Worm (Caenorhabditis elegans) whole organism, young adult: ENCODE results near the gene C06A1.3.

Experiments
- B0261.1 ChIP-seq: sonication (generic microtip); optimal IDR thresholded peaks from 2 replicates; lab custom pipeline; 2016; ENCODE audit warnings: mild to moderate bottlenecking, missing genetic modification characterization, moderate library complexity, missing compliant biosample characterization
- C17E4.6 ChIP-seq: fragments of 200-800 bp; sonication (Bioruptor generic); IDR thresholded peaks from 2 replicates; pipeline ENCODE4 v1.3.6; 2022; ENCODE audit warnings: missing genetic modification reagents, missing genetic modification characterization, missing compliant biosample characterization
- F10E7.11 ChIP-seq: sonication (generic microtip); optimal IDR thresholded peaks from 2 replicates; lab custom pipeline; 2017; ENCODE audit warnings: mild to moderate bottlenecking, missing genetic modification characterization, moderate library complexity, missing compliant biosample characterization
- F39B2.1 ChIP-seq: fragments of 200-800 bp; sonication (Bioruptor generic); IDR thresholded peaks from 2 replicates; pipeline ENCODE4 v1.3.6; 2022; ENCODE audit warnings: missing genetic modification reagents, missing genetic modification characterization, missing compliant biosample characterization
- F49E8.2 ChIP-seq: sonication (generic microtip); optimal IDR thresholded peaks from 3 replicates; lab custom pipeline; 2017; ENCODE audit warnings: missing genetic modification characterization, mild to moderate bottlenecking, missing compliant biosample characterization, antibody characterized with exemption, moderate library complexity; ENCODE audit not compliant: insufficient read depth
- K11D2.4 ChIP-seq: fragments of 200-800 bp; sonication (Bioruptor generic); IDR thresholded peaks from 2 replicates; pipeline ENCODE4 v1.3.6; 2022; ENCODE audit warnings: missing genetic modification reagents, missing genetic modification characterization, missing compliant biosample characterization
- K12H6.12 ChIP-seq: fragments of 200-800 bp; sonication (Bioruptor generic); optimal IDR thresholded peaks from 2 replicates; lab custom pipeline; 2018; ENCODE audit warnings: mild to moderate bottlenecking, missing genetic modification characterization, missing compliant biosample characterization
- T07F8.4 ChIP-seq: sonication (generic microtip); optimal IDR thresholded peaks from 2 replicates; lab custom pipeline; 2016; ENCODE audit warnings: mild to moderate bottlenecking, missing genetic modification characterization, moderate library complexity, missing compliant biosample characterization
- Y53F4B.3 ChIP-seq: fragments of 200-800 bp; sonication (Bioruptor generic); IDR thresholded peaks from 2 replicates; pipeline ENCODE4 v1.3.6; 2022; ENCODE audit warnings: missing genetic modification reagents, missing genetic modification characterization, missing compliant biosample characterization
- Y53G8AR.9 ChIP-seq: fragments of 200-800 bp; sonication (Bioruptor generic); conservative IDR thresholded peaks from 2 replicates; pipeline ENCODE4 v1.3.6; 2022; ENCODE audit warnings: missing genetic modification reagents, missing genetic modification characterization, missing compliant biosample characterization
- Y67H2A.10 ChIP-seq: fragments of 200-800 bp; sonication (Bioruptor generic); conservative IDR thresholded peaks from 2 replicates; pipeline ENCODE4 v1.3.6; 2022; ENCODE audit warnings: missing genetic modification reagents, missing genetic modification characterization, missing compliant biosample characterization
- ama-1 ChIP-seq, 3 experiments: fragments of 150-350 bp in 1 of 3; sonication (generic microtip) in 2 of 3; optimal IDR thresholded peaks; 2 replicates each; lab custom pipeline; 2014 to 2018; ENCODE audit warnings: missing biosample characterization in 2 of 3, missing genetic modification characterization in 2 of 3, missing genetic modification reagents in 2 of 3
- aptf-3 ChIP-seq: fragments of 200-800 bp; sonication (Bioruptor generic); IDR thresholded peaks from 2 replicates; pipeline ENCODE4 v1.3.6; 2022; ENCODE audit warnings: missing genetic modification characterization, missing compliant biosample characterization
- athp-1 ChIP-seq: sonication (generic microtip); optimal IDR thresholded peaks from 2 replicates; lab custom pipeline; 2017; ENCODE audit warnings: mild to moderate bottlenecking, missing genetic modification characterization, missing compliant biosample characterization
- attf-5 ChIP-seq: fragments of 200-800 bp; sonication (Bioruptor generic); optimal IDR thresholded peaks from 2 replicates; lab custom pipeline; 2018; ENCODE audit warnings: mild to moderate bottlenecking, missing genetic modification characterization, missing compliant biosample characterization
- ccch-3 ChIP-seq: fragments of 200-800 bp; sonication (Bioruptor generic); optimal IDR thresholded peaks from 2 replicates; lab custom pipeline; 2018; ENCODE audit warnings: mild to moderate bottlenecking, missing genetic modification characterization, missing compliant biosample characterization
- ceh-100 ChIP-seq: fragments of 200-800 bp; sonication (Bioruptor generic); IDR thresholded peaks from 2 replicates; pipeline ENCODE4 v1.3.6; 2022; ENCODE audit warnings: missing genetic modification reagents, missing genetic modification characterization, missing compliant biosample characterization
- ceh-91 ChIP-seq: fragments of 200-800 bp; sonication (Bioruptor generic); IDR thresholded peaks from 2 replicates; pipeline ENCODE4 v1.3.6; 2022; ENCODE audit warnings: missing genetic modification reagents, missing genetic modification characterization, missing compliant biosample characterization
- die-1 ChIP-seq: sonication (generic microtip); optimal IDR thresholded peaks from 2 replicates; lab custom pipeline; 2016; ENCODE audit warnings: missing genotype, mild to moderate bottlenecking, missing genetic modification characterization, missing compliant biosample characterization
- dox-1 ChIP-seq: fragments of 200-800 bp; sonication (Bioruptor generic); IDR thresholded peaks from 2 replicates; pipeline ENCODE4 v1.3.6; 2022; ENCODE audit warnings: missing genetic modification reagents, missing genetic modification characterization, missing compliant biosample characterization
- dpff-1 ChIP-seq: sonication (generic microtip); optimal IDR thresholded peaks from 2 replicates; lab custom pipeline; 2017; ENCODE audit warnings: mild to moderate bottlenecking, missing genetic modification characterization, missing compliant biosample characterization
- dpl-1 ChIP-seq: fragments of 150-350 bp; optimal IDR thresholded peaks from 2 replicates; lab custom pipeline; 2014; ENCODE audit warnings: missing biosample characterization, missing genetic modification reagents, missing genetic modification characterization
- gei-17 ChIP-seq: fragments of 200-800 bp; sonication (Bioruptor generic); optimal IDR thresholded peaks from 2 replicates; lab custom pipeline; 2018; ENCODE audit warnings: mild to moderate bottlenecking, missing genetic modification characterization, missing compliant biosample characterization
- hmg-1.2 ChIP-seq: fragments of 200-800 bp; sonication (Bioruptor generic); IDR thresholded peaks from 2 replicates; pipeline ENCODE4 v1.3.6; 2022; ENCODE audit warnings: missing genetic modification reagents, missing genetic modification characterization, missing compliant biosample characterization
- hmg-20 ChIP-seq: fragments of 200-800 bp; sonication (Bioruptor generic); IDR thresholded peaks from 2 replicates; pipeline ENCODE4 v1.3.6; 2022; ENCODE audit warnings: missing genetic modification reagents, missing genetic modification characterization, missing compliant biosample characterization
- hrde-1 ChIP-seq: sonication (generic microtip); optimal IDR thresholded peaks from 2 replicates; lab custom pipeline; 2016; ENCODE audit warnings: missing genetic modification characterization, mild to moderate bottlenecking, missing compliant biosample characterization, moderate library complexity, missing genotype, missing genetic modification reagents, borderline replicate concordance
- hsf-1 ChIP-seq: fragments of 200-800 bp; sonication (Bioruptor generic); IDR thresholded peaks from 2 replicates; pipeline ENCODE4 v1.3.6; 2022; ENCODE audit warnings: missing genetic modification reagents, missing genetic modification characterization, missing compliant biosample characterization
- lag-1 ChIP-seq: fragments of 200-800 bp; sonication (Bioruptor generic); IDR thresholded peaks from 2 replicates; pipeline ENCODE4 v1.3.6; 2022; ENCODE audit warnings: missing genetic modification reagents, missing genetic modification characterization, missing compliant biosample characterization
- let-607 ChIP-seq, 2 experiments: fragments of 200-800 bp in 1 of 2; sonication (Bioruptor generic) in 1 of 2; sonication (generic microtip) in 1 of 2; optimal IDR thresholded peaks; 2 replicates each; lab custom pipeline; 2016 to 2018; ENCODE audit warnings: mild to moderate bottlenecking in 2 of 2, missing compliant biosample characterization in 2 of 2, missing genetic modification characterization in 2 of 2, moderate library complexity in 2 of 2, missing genotype in 1 of 2
- lir-1 ChIP-seq: fragments of 200-800 bp; sonication (Bioruptor generic); conservative IDR thresholded peaks from 2 replicates; pipeline ENCODE4 v1.3.6; 2022; ENCODE audit warnings: missing genetic modification reagents, missing genetic modification characterization, missing compliant biosample characterization
- lsl-1 ChIP-seq: fragments of 200-800 bp; sonication (Bioruptor generic); optimal IDR thresholded peaks from 2 replicates; lab custom pipeline; 2018; ENCODE audit warnings: mild to moderate bottlenecking, missing genetic modification characterization, moderate library complexity, missing compliant biosample characterization
- madf-3 ChIP-seq: fragments of 200-800 bp; sonication (Bioruptor generic); IDR thresholded peaks from 2 replicates; pipeline ENCODE4 v1.3.6; 2022; ENCODE audit warnings: missing genetic modification reagents, missing genetic modification characterization, missing compliant biosample characterization
- madf-6 ChIP-seq: fragments of 200-800 bp; sonication (Bioruptor generic); IDR thresholded peaks from 2 replicates; pipeline ENCODE4 v1.3.6; 2022; ENCODE audit warnings: missing genetic modification reagents, missing genetic modification characterization, missing compliant biosample characterization
- mxl-1 ChIP-seq: sonication (generic microtip); optimal IDR thresholded peaks from 2 replicates; lab custom pipeline; 2016; ENCODE audit warnings: missing genetic modification characterization, missing compliant biosample characterization
- nfya-2 ChIP-seq: fragments of 200-800 bp; sonication (Bioruptor generic); IDR thresholded peaks from 2 replicates; pipeline ENCODE4 v1.3.6; 2022; ENCODE audit warnings: missing genetic modification reagents, missing genetic modification characterization, missing compliant biosample characterization
- nhr-120 ChIP-seq: fragments of 200-800 bp; sonication (Bioruptor generic); IDR thresholded peaks from 2 replicates; pipeline ENCODE4 v1.3.6; 2022; ENCODE audit warnings: missing genetic modification characterization, missing compliant biosample characterization
- nhr-27 ChIP-seq: fragments of 200-800 bp; sonication (Bioruptor generic); optimal IDR thresholded peaks from 2 replicates; lab custom pipeline; 2018; ENCODE audit warnings: mild to moderate bottlenecking, missing genetic modification characterization, moderate library complexity, missing compliant biosample characterization
- nhr-80 ChIP-seq: sonication (generic microtip); optimal IDR thresholded peaks from 2 replicates; lab custom pipeline; 2016; ENCODE audit warnings: missing genetic modification characterization, missing compliant biosample characterization
- pbrm-1 ChIP-seq: fragments of 200-800 bp; sonication (Bioruptor generic); IDR thresholded peaks from 2 replicates; pipeline ENCODE4 v1.3.6; 2022; ENCODE audit warnings: missing genetic modification reagents, missing genetic modification characterization, missing compliant biosample characterization
- pha-4 ChIP-seq: fragments of 150-350 bp; sonication (generic microtip); optimal IDR thresholded peaks from 2 replicates; lab custom pipeline; 2014; ENCODE audit warnings: missing biosample characterization, missing genetic modification reagents, missing genetic modification characterization
- rec-8 ChIP-seq, 2 experiments: sonication (generic microtip); optimal IDR thresholded peaks; 2 replicates each; lab custom pipeline; 2016; ENCODE audit warnings: mild to moderate bottlenecking in 2 of 2, missing genetic modification characterization in 2 of 2, missing genetic modification reagents in 2 of 2, missing genotype in 2 of 2, missing biosample characterization in 1 of 2, missing compliant biosample characterization in 1 of 2, moderate library complexity in 1 of 2
- sea-2 ChIP-seq: fragments of 200-800 bp; sonication (Bioruptor generic); IDR thresholded peaks from 2 replicates; pipeline ENCODE4 v1.3.6; 2022; ENCODE audit warnings: missing genetic modification characterization, missing compliant biosample characterization
- snpc-3.4 ChIP-seq: sonication (generic microtip); optimal IDR thresholded peaks from 2 replicates; lab custom pipeline; 2017; ENCODE audit warnings: missing genetic modification characterization, mild to moderate bottlenecking, missing compliant biosample characterization, antibody characterized with exemption, moderate library complexity, missing genotype, missing genetic modification reagents
- snpc-4 ChIP-seq, 5 experiments: fragments of 150-350 bp in 1 of 5; sonication (generic microtip) in 4 of 5; optimal IDR thresholded peaks; 2 replicates each; lab custom pipeline; 2014 to 2018; ENCODE audit warnings: missing genetic modification characterization in 5 of 5, missing biosample characterization in 3 of 5, antibody characterized with exemption in 2 of 5, mild to moderate bottlenecking in 2 of 5, missing compliant biosample characterization in 2 of 5, missing genotype in 2 of 5, moderate library complexity in 2 of 5, missing genetic modification reagents in 1 of 5
- somi-1 ChIP-seq: fragments of 200-800 bp; sonication (Bioruptor generic); optimal IDR thresholded peaks from 2 replicates; lab custom pipeline; 2018; ENCODE audit warnings: mild to moderate bottlenecking, missing genetic modification characterization, missing compliant biosample characterization
- ztf-18 ChIP-seq: sonication (generic microtip); optimal IDR thresholded peaks from 2 replicates; lab custom pipeline; 2016; ENCODE audit warnings: missing genotype, mild to moderate bottlenecking, missing genetic modification characterization, missing compliant biosample characterization
- ztf-3 ChIP-seq: fragments of 200-800 bp; sonication (Bioruptor generic); optimal IDR thresholded peaks from 2 replicates; lab custom pipeline; 2018; ENCODE audit warnings: mild to moderate bottlenecking, missing genetic modification characterization, missing compliant biosample characterization

The C06A1.3 gene

ce11 chrII:10563368-10563767 is 8.7 kb upstream of the C06A1.3 start, which contains the start of gene cdc-48.1 (continued):
- TF ChIP-seq K12H6.12 (tag; lab: Kevin White, UChicago): peak; percentile 100
- peak; percentile 48 for TF ChIP-seq B0261.1 (tag; lab: Kevin White, UChicago)
- TF ChIP-seq snpc-3.4 (tag; lab: Kevin White, UChicago): peak; percentile 99
- TF ChIP-seq lag-1 (GFP tag; lab: Robert Waterston, UW): no peak; the same call in 1 of the 2 replicates
- peak; percentile 99 for TF ChIP-seq lir-1 (GFP tag; lab: Robert Waterston, UW)
- TF ChIP-seq ztf-3 (GFP tag; lab: Kevin White, UChicago): peak; percentile 96
- peak; percentile 98 for TF ChIP-seq pha-4 (tag; lab: Kevin White, UChicago)
- TF ChIP-seq ceh-100 (GFP tag; lab: Robert Waterston, UW): peak; percentile 94
- peak; percentile 96 for TF ChIP-seq hrde-1
- TF ChIP-seq ztf-18 (tag; lab: Kevin White, UChicago): peak; percentile 89
- TF ChIP-seq madf-3 (GFP tag; lab: Robert Waterston, UW): peak; percentile 98
- TF ChIP-seq T07F8.4 (tag; lab: Kevin White, UChicago): peak; percentile 90
- TF ChIP-seq Y53F4B.3 (GFP tag; lab: Robert Waterston, UW): peak; percentile 94
- TF ChIP-seq F39B2.1 (GFP tag; lab: Robert Waterston, UW): peak; percentile 94
- peak; percentile 87 for TF ChIP-seq F10E7.11 (tag; lab: Kevin White, UChicago)
- TF ChIP-seq lsl-1 (GFP tag; lab: Kevin White, UChicago): peak; percentile 96
- TF ChIP-seq dpff-1: peak; percentile 11
- peak; percentile 84 for TF ChIP-seq ccch-3
- TF ChIP-seq athp-1: peak; percentile 100
- peak; percentile 83; the same call in 1 of the 2 replicates for TF ChIP-seq sea-2
- TF ChIP-seq hmg-1.2: peak; percentile 94
- TF ChIP-seq nhr-27 (tag; lab: Kevin White, UChicago): peak; percentile 85
- TF ChIP-seq mxl-1: no peak
- peak; percentile 98 for TF ChIP-seq let-607 (tag; optimal IDR thresholded peaks at IDR 0.05; lab: Kevin White, UChicago)
- TF ChIP-seq F49E8.2 (tag; lab: Kevin White, UChicago): peak; percentile 99
- peak; percentile 94 for TF ChIP-seq hsf-1 (GFP tag; lab: Robert Waterston, UW)
- peak; percentile 94 for TF ChIP-seq nfya-2 (GFP tag; lab: Robert Waterston, UW)
- TF ChIP-seq madf-6 (GFP tag; lab: Robert Waterston, UW): peak; percentile 99
- peak; percentile 89 for TF ChIP-seq die-1 (tag; lab: Kevin White, UChicago)
- peak; percentile 100 for TF ChIP-seq attf-5 (GFP tag; lab: Kevin White, UChicago)
- peak; percentile 100 for TF ChIP-seq dox-1 (GFP tag; lab: Robert Waterston, UW)
- TF ChIP-seq C17E4.6: peak; percentile 99
- 0 out of 2 replicates have a peak, but pooled peaks have one; percentile 69 for TF ChIP-seq aptf-3 (GFP tag; lab: Robert Waterston, UW)
- no peak for TF ChIP-seq ama-1 (optimal IDR thresholded peaks at IDR 0.05; lab: Kevin White, UChicago)
- peak; percentile 76 to 79 for TF ChIP-seq ama-1 (GFP tag; optimal IDR thresholded peaks at IDR 0.05; lab: Kevin White, UChicago)
- TF ChIP-seq ceh-91 (GFP tag; lab: Robert Waterston, UW): peak; percentile 99
- peak; percentile 100 for TF ChIP-seq dpl-1 (GFP tag; lab: Kevin White, UChicago)
- TF ChIP-seq gei-17 (GFP tag; lab: Kevin White, UChicago): peak; percentile 91
- TF ChIP-seq hmg-20 (GFP tag; lab: Robert Waterston, UW): peak; percentile 95
- peak; percentile 100 for TF ChIP-seq pbrm-1 (GFP tag; lab: Robert Waterston, UW)
- peak; percentile 100 for TF ChIP-seq K11D2.4 (GFP tag; lab: Robert Waterston, UW)
- peak; percentile 98 for TF ChIP-seq nhr-80 (tag; lab: Kevin White, UChicago)
- peak; percentile 91 for TF ChIP-seq snpc-4 (GFP tag; optimal IDR thresholded peaks at IDR 0.05; lab: Kevin White, UChicago)
- TF ChIP-seq snpc-4 (tag; optimal IDR thresholded peaks at IDR 0.05; lab: Kevin White, UChicago): peak; percentile 92 to 95 (median 93)
- peak; percentile 99 for TF ChIP-seq somi-1 (GFP tag; lab: Kevin White, UChicago)
- peak; percentile 92 for TF ChIP-seq nhr-120 (GFP tag; lab: Robert Waterston, UW)
- TF ChIP-seq Y67H2A.10 (GFP tag; lab: Robert Waterston, UW): peak; percentile 98
- peak; percentile 86 to 87 for TF ChIP-seq rec-8 (tag; optimal IDR thresholded peaks at IDR 0.05; lab: Kevin White, UChicago)
- TF ChIP-seq Y53G8AR.9 (GFP tag; lab: Robert Waterston, UW): peak; percentile 100
